Worm (Caenorhabditis elegans) whole organism, midembryonic: ENCODE data around the gene C07H4.1.
A peak's percentile ranks its signal among the peaks of the same experiment; 100 is the strongest.

ENCODE experiments used
- T22C8.4 ChIP-seq: fragments of 200-800 bp; sonication (Bioruptor generic); IDR thresholded peaks from 2 replicates; pipeline ENCODE4 v1.3.6; 2022; ENCODE audit warnings: missing genetic modification characterization, missing compliant biosample characterization
- cog-1 ChIP-seq: sonication (generic microtip); optimal IDR thresholded peaks from 2 replicates; lab custom pipeline; 2016; ENCODE audit warnings: missing genetic modification characterization, missing compliant biosample characterization
- flt-1 ChIP-seq: fragments of 200-800 bp; sonication (Bioruptor generic); IDR thresholded peaks from 2 replicates; pipeline ENCODE4 v1.3.6; 2022; ENCODE audit warnings: missing genetic modification characterization, missing compliant biosample characterization
- klf-2 ChIP-seq: fragments of 200-800 bp; sonication (Bioruptor generic); conservative IDR thresholded peaks from 2 replicates; pipeline ENCODE4 v1.3.6; 2022; ENCODE audit warnings: missing genetic modification reagents, missing genetic modification characterization, missing compliant biosample characterization
- med-1 ChIP-seq: sonication (generic microtip); optimal IDR thresholded peaks from 2 replicates; lab custom pipeline; 2017; ENCODE audit warnings: missing genetic modification characterization, mild to moderate bottlenecking, missing compliant biosample characterization, antibody characterized with exemption, missing genetic modification reagents; ENCODE audit not compliant: insufficient read depth
- ref-1 ChIP-seq: fragments of 200-800 bp; sonication (Bioruptor generic); conservative IDR thresholded peaks from 2 replicates; pipeline ENCODE4 v1.3.6; 2022; ENCODE audit warnings: missing genetic modification reagents, missing genetic modification characterization, missing compliant biosample characterization
- tab-1 ChIP-seq: fragments of 200-800 bp; sonication (Bioruptor generic); IDR thresholded peaks from 2 replicates; pipeline ENCODE4 v1.3.6; 2022; ENCODE audit warnings: missing genetic modification characterization, missing compliant biosample characterization
- ztf-23 ChIP-seq: fragments of 200-800 bp; sonication (Bioruptor generic); IDR thresholded peaks from 2 replicates; pipeline ENCODE4 v1.3.6; 2022; ENCODE audit warnings: missing genetic modification reagents, missing genetic modification characterization, missing compliant biosample characterization
- ztf-29 ChIP-seq: fragments of 200-800 bp; sonication (Bioruptor generic); IDR thresholded peaks from 2 replicates; pipeline ENCODE4 v1.3.6; 2022; ENCODE audit warnings: missing genetic modification reagents, missing genetic modification characterization, missing compliant biosample characterization

- TF ChIP-seq klf-2, result no peak
- no peak for TF ChIP-seq ztf-29 (GFP tag; lab: Robert Waterston, UW)
- 0 out of 2 replicates have a peak, but pooled peaks have one; percentile 6 for TF ChIP-seq tab-1 (GFP tag; lab: Robert Waterston, UW)
- no peak for TF ChIP-seq flt-1
- no peak for TF ChIP-seq T22C8.4
- no peak for TF ChIP-seq ref-1 (GFP tag; lab: Robert Waterston, UW)
- no peak for TF ChIP-seq cog-1 (tag; lab: Kevin White, UChicago)
- TF ChIP-seq ztf-23, result no peak
- TF ChIP-seq med-1, result no peak
These were observed 32.4 kb downstream of the C07H4.1 start, which contains the start of gene T24B8.3 for ce11 chrII:9061099-9061498.
